Worm (Caenorhabditis elegans): Measurements from ENCODE around the gene W03C9.2.

DNA sequence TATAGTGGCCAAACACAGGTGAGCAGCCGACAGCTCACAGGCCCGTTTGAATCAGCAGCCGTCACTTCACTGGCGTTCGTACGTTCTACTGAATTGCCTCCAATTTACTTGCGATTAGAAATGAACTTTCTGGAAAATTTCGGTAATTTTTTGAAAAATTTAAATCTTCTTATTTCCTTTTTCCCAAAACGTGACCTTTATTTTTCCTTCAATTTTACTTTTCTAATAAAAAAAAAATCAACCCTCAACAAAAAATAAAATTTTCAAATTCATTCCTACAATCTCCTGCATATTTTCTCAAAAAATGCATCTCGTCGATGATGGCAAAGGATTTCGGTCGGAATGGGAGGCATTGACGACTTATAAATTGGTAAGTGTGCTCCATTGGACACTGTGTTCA lies 13.7 kb upstream of the W03C9.2 start, which contains the start of gene W03C9.8:
- TF ChIP-seq dpl-1 (GFP tag; optimal IDR thresholded peaks at IDR 0.05) (no peak), lsy-2 (tag; optimal IDR thresholded peaks at IDR 0.05) (no peak), nhr-12 (tag; optimal IDR thresholded peaks at IDR 0.05) (no peak), snu-23 (GFP tag; optimal IDR thresholded peaks at IDR 0.05) (no peak)
